Worm (Caenorhabditis elegans) whole organism, L4/young adult: ENCODE results near the gene smrd-1.
A peak's percentile ranks its signal among the peaks of the same experiment; 100 is the strongest.

Experiments used
- W03F9.2 ChIP-seq: fragments of 150-350 bp; optimal IDR thresholded peaks from 2 replicates; lab custom pipeline; 2014; ENCODE audit warnings: missing biosample characterization, missing genetic modification characterization
- dao-5 ChIP-seq: sonication (generic microtip); optimal IDR thresholded peaks from 2 replicates; lab custom pipeline; 2016; ENCODE audit warnings: missing genotype, missing genetic modification characterization, moderate library complexity, missing compliant biosample characterization
- him-1 ChIP-seq: sonication (generic microtip); optimal IDR thresholded peaks from 2 replicates; lab custom pipeline; 2016; ENCODE audit warnings: missing genotype, missing genetic modification reagents, missing genetic modification characterization, missing compliant biosample characterization

- TF ChIP-seq W03F9.2 (tag; lab: Kevin White, UChicago) (peak; percentile 2), him-1 (tag; lab: Kevin White, UChicago) (no peak), dao-5 (tag; lab: Kevin White, UChicago) (no peak)
Observed at ce11 chrIII:10469574-10470055, 33.8 kb upstream of the smrd-1 start, which contains the start of gene D2045.5.
